Worm (Caenorhabditis elegans): ENCODE data around the gene rga-1.

- TF ChIP-seq tra-4 (tag; optimal IDR thresholded peaks at IDR 0.05) (no peak), pes-1 (GFP tag; IDR thresholded peaks at IDR 0.05) (no peak), ama-1 (optimal IDR thresholded peaks at IDR 0.05) (no peak)
Measured at ce11 chrII:11492843-11493242, 28.1 kb downstream of the rga-1 start, which contains the start of gene hacl-1.

All from whole organism, early embryonic.